Worm (Caenorhabditis elegans): ENCODE measurements around the gene sws-1.

- TF ChIP-seq unc-130 (tag; optimal IDR thresholded peaks at IDR 0.05), result no peak
- no peak for TF ChIP-seq C04F5.9 (tag; optimal IDR thresholded peaks at IDR 0.05)
- TF ChIP-seq skn-1 (tag; optimal IDR thresholded peaks at IDR 0.05), result no peak
- TF ChIP-seq lin-15B (tag; optimal IDR thresholded peaks at IDR 0.05), result no peak
- TF ChIP-seq zag-1 (tag; optimal IDR thresholded peaks at IDR 0.05), result no peak
- no peak for TF ChIP-seq aly-2 (tag; optimal IDR thresholded peaks at IDR 0.05)
- no peak for TF ChIP-seq unc-62 (GFP tag; optimal IDR thresholded peaks at IDR 0.05)
- TF ChIP-seq jun-1 (tag; optimal IDR thresholded peaks at IDR 0.05), result no peak
- TF ChIP-seq nhr-77 (tag; optimal IDR thresholded peaks at IDR 0.05), result no peak
Observed at ce11 chrV:18934539-18934938, 46.7 kb downstream of the sws-1 start.

Data from whole organism, L1 larva.